Worm (Caenorhabditis elegans): ENCODE results near the gene aakg-1.

The aakg-1 gene

DNA sequence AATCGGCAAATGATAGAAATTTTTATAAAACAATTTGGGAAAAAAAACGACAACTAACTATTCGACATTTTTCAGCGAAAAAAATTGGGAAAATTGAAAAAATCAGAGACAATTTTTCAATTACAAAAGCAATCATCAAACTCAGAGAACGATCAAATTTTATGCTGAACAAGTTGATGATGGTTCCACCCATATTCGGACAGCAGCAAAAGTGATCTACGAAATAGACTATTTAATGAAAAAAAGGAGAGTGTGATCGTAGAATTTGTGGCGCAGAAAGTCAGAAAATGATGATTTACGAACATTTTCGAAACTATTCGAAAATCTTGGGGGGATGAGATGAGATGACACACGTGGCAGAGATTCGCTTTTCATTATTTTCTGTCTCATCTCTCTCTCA lies 23.9 kb downstream of the aakg-1 start:
- TF ChIP-seq flh-1 (GFP tag; optimal IDR thresholded peaks at IDR 0.05) (no peak), unc-62 (GFP tag; optimal IDR thresholded peaks at IDR 0.05) (no peak), tbx-8 (GFP tag; optimal IDR thresholded peaks at IDR 0.05) (no peak), nhr-12 (tag; optimal IDR thresholded peaks at IDR 0.05) (no peak)

DNA sequence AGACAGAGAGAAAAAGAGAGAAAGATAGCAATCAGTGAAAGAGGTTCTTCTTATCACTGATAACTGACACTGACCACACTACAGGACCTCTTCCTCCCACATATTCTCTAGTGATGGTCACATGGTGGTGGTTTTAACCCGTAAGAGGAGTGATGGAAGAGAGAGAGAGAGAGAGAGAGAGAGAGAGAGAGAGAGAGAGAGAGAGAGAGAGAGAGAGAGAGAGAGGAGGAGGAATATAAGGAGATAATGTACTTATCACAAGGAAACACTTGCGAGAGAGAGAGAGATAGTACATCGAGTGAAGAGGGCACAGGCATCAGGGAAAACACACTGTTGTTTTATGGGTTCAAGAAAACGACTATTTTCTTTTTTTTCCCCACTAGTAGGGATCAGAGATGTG lies 25.5 kb downstream of the aakg-1 start:
- TF ChIP-seq cnd-1 (tag; optimal IDR thresholded peaks at IDR 0.05) (no peak), ceh-39 (tag; optimal IDR thresholded peaks at IDR 0.05) (no peak), ham-2 (GFP tag; optimal IDR thresholded peaks at IDR 0.05) (peak; percentile 23), zip-8 (tag; optimal IDR thresholded peaks at IDR 0.05) (no peak), bed-3 (GFP tag; optimal IDR thresholded peaks at IDR 0.05) (no peak), nhr-12 (tag; optimal IDR thresholded peaks at IDR 0.05) (no peak), sem-2 (GFP tag; optimal IDR thresholded peaks at IDR 0.05) (no peak), elt-3 (tag; optimal IDR thresholded peaks at IDR 0.05) (peak; percentile 72), unc-39 (tag; optimal IDR thresholded peaks at IDR 0.05) (no peak), nhr-2 (tag; optimal IDR thresholded peaks at IDR 0.05) (no peak), sptf-1 (tag; optimal IDR thresholded peaks at IDR 0.05) (peak; percentile 40), elt-1 (tag; optimal IDR thresholded peaks at IDR 0.05; ENCODE audit: borderline replicate concordance, insufficient read depth) (peak; percentile 42), tbx-8 (GFP tag; optimal IDR thresholded peaks at IDR 0.05) (no peak)

DNA sequence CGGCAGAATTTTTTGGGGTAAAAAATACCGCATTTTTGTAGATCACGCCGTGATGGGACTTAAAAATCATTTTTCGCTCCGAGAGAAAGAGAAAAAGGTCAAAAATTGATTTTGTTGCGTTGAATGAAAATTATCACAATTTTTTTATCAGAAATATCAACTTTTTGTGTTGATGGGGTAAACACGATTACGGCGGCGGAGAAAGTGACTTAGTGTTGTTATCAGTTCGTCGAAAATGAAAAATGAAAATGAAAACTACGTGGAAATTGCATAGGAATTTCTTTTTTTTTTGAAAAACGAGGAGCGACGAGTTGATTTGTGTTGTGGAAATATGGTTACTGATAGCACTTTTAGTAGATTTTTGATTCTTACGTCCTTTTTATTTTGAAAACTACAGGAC lies 26.8 kb downstream of the aakg-1 start:
- TF ChIP-seq blmp-1 (tag; optimal IDR thresholded peaks at IDR 0.05), result no peak

DNA sequence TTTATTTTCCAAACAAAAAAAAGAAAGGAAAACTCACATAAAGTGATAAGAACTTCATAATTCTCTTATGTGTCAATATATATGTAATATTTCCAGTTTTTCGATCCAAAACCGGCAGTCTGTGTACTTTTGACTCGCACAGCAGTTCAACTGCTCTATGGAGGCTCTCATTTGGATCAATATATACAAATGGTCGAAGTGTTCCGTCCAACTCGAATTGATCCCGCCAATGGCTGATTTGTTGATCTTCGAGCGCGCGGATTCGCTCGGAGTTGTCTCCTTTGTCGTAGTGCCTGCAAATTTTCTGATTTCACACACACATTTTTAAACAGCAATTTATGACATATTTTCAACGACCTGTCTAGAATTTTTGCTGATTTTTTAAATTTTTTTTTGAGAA lies 32.5 kb downstream of the aakg-1 start:
- no peak for TF ChIP-seq unc-39 (tag; optimal IDR thresholded peaks at IDR 0.05)
- no peak for TF ChIP-seq M03D4.4 (tag; optimal IDR thresholded peaks at IDR 0.05)
- no peak for TF ChIP-seq sem-2 (GFP tag; optimal IDR thresholded peaks at IDR 0.05)
- no peak for TF ChIP-seq nhr-2 (tag; optimal IDR thresholded peaks at IDR 0.05)
- no peak for TF ChIP-seq nhr-237 (tag; optimal IDR thresholded peaks at IDR 0.05)
- no peak for TF ChIP-seq ztf-11 (tag; optimal IDR thresholded peaks at IDR 0.05)
- TF ChIP-seq mep-1 (tag; optimal IDR thresholded peaks at IDR 0.05), result no peak
- TF ChIP-seq zip-8 (tag; optimal IDR thresholded peaks at IDR 0.05), result no peak
- no peak for TF ChIP-seq lin-13 (tag; optimal IDR thresholded peaks at IDR 0.05)
- no peak for TF ChIP-seq hlh-1 (tag; optimal IDR thresholded peaks at IDR 0.05)
- TF ChIP-seq bed-3 (GFP tag; optimal IDR thresholded peaks at IDR 0.05), result no peak
- TF ChIP-seq cnd-1 (tag; optimal IDR thresholded peaks at IDR 0.05), result no peak
- no peak for TF ChIP-seq tbx-8 (GFP tag; optimal IDR thresholded peaks at IDR 0.05)
- TF ChIP-seq unc-62 (GFP tag; optimal IDR thresholded peaks at IDR 0.05), result no peak

DNA sequence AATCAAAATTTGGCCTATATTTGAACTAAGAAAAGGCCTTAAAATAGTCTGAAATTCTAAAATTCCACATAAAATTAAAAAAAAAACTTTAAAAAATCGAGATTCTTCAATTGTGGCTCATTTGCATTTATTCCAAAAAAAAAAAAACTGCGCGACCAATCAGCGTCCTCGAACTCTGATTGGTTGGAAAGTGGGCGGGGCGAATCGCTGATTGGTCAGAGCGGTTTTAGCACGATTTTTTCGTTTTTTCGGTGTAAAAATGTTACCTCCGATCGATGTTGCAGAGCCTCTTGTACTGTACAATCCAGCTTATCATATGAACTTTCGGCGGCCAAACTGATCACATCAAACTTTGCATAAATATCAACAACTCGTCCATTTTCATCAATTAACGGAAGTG lies 34.8 kb downstream of the aakg-1 start:
- no peak for TF ChIP-seq mab-5 (tag; optimal IDR thresholded peaks at IDR 0.05)
- TF ChIP-seq pha-4 (tag; optimal IDR thresholded peaks at IDR 0.05), result no peak
- TF ChIP-seq nhr-28 (tag; optimal IDR thresholded peaks at IDR 0.05), result no peak
- TF ChIP-seq ceh-83 (GFP tag; optimal IDR thresholded peaks at IDR 0.05), result no peak
- TF ChIP-seq ham-2 (GFP tag; optimal IDR thresholded peaks at IDR 0.05), result no peak
- no peak for TF ChIP-seq ceh-43 (GFP tag; optimal IDR thresholded peaks at IDR 0.05)
- TF ChIP-seq nhr-76 (tag; optimal IDR thresholded peaks at IDR 0.05), result no peak
- no peak for TF ChIP-seq M03D4.4 (tag; optimal IDR thresholded peaks at IDR 0.05)
- TF ChIP-seq unc-39 (tag; optimal IDR thresholded peaks at IDR 0.05), result no peak
- no peak for TF ChIP-seq nhr-237 (tag; optimal IDR thresholded peaks at IDR 0.05)
- no peak for TF ChIP-seq lsy-2 (tag; optimal IDR thresholded peaks at IDR 0.05)
- TF ChIP-seq unc-120 (tag; optimal IDR thresholded peaks at IDR 0.05; ENCODE audit: poor library complexity, severe bottlenecking), result no peak

DNA sequence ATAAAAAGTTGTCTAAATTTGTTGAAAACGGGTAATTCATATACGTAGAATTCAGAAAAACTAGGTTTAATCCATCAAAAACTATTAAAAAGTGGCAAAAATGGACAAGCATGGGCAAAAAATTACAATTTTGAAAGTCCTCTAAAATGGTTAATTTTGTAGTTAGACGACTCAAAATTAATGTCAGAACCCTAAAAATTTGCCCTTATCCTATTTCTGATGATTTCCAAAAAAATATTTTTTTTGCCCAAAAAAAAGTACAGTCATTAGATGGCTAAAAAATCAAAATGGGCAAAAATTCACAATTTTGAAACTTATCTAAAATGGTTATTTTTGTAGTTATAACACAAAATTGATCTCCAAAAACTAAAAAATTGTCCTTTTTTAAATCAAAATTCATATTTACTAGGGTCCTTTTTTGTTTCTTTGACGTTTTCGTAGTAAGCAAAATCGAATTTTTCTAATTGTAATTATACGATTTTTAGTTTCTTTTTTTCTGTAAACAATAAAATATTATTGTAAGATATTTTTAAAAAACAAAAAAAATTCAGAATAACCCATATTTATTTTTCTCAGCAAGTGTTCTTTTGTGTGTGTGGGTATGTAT lies 37.9 kb downstream of the aakg-1 start:
- TF ChIP-seq cnd-1 (tag; optimal IDR thresholded peaks at IDR 0.05) (no peak), nhr-2 (tag; optimal IDR thresholded peaks at IDR 0.05) (no peak), ceh-43 (GFP tag; optimal IDR thresholded peaks at IDR 0.05) (no peak), snpc-4 (tag; optimal IDR thresholded peaks at IDR 0.05) (no peak), mep-1 (tag; optimal IDR thresholded peaks at IDR 0.05) (no peak), sem-2 (GFP tag; optimal IDR thresholded peaks at IDR 0.05) (no peak), lin-13 (tag; optimal IDR thresholded peaks at IDR 0.05) (no peak), ham-2 (GFP tag; optimal IDR thresholded peaks at IDR 0.05) (no peak)
